Fruit fly (Drosophila melanogaster): ENCODE results near the gene Eig71Eg.

- TF ChIP-seq usp (GFP tag; optimal IDR thresholded peaks at IDR 0.05) = no peak
- TF ChIP-seq CG8478 (optimal IDR thresholded peaks at IDR 0.05) = no peak
- no peak for TF ChIP-seq EcR (GFP tag; optimal IDR thresholded peaks at IDR 0.05)
- no peak for TF ChIP-seq psq (optimal IDR thresholded peaks at IDR 0.05)
Observed at dm6 chr3L:15659341-15659740, 1.9 kb downstream of the Eig71Eg start, which contains the start of the genes Eig71Eh and Eig71Ei.

Data from whole organism.